Fruit fly (Drosophila melanogaster): ENCODE measurements around the gene slx1.

The slx1 gene

DNA sequence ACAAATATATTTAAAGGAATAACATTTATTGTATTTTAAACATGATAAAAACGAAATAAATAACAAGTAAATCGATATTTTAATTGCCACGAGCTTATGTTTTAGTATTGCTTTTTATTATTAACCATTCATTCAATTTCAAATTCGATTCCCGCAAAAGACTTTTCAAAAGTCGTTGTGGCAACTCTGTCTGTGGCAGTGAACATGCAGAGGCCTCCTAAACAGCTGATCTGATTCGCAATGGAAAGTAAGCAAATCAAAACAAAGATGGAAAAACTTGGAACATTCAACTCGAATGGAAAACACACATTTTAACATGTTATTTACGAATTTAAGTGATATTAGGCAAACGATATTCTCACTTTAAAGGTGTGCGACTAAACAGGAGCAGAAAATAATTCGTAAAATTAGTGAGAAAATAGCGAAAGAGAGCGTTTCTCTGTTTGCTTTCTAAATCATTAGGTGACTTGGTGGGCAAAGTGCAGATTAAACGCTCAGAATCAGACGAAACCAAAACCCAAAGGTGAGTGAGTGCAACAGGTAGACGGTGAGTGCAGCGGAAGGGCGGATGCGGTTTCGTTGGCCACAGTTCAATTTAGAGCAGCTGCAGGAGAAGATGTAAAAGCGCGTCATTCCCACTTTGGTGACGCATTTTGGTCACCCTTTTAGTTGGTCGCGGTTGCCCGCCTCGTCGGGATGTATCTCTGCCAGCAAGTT lies 13.0 kb downstream of the slx1 start, which contains the start of gene spartin (continued):
- TF ChIP-seq CG15514 (GFP tag; optimal IDR thresholded peaks at IDR 0.05) (peak; percentile 68), Nf-YC (tag; optimal IDR thresholded peaks at IDR 0.05) (peak; percentile 14), Fer3 (tag; optimal IDR thresholded peaks at IDR 0.05) (no peak), CG12299 (tag; optimal IDR thresholded peaks at IDR 0.05) (no peak), Dbx (GFP tag; IDR thresholded peaks at IDR 0.05) (no peak), CG32532 (GFP tag; IDR thresholded peaks at IDR 0.05) (peak; percentile 36; the same call in 1 of the 2 replicates), kah (GFP tag; optimal IDR thresholded peaks at IDR 0.05) (no peak), CG34224 (GFP tag; IDR thresholded peaks at IDR 0.05; ENCODE audit: partially characterized antibody) (peak; percentile 65), CG2712 (tag; optimal IDR thresholded peaks at IDR 0.05) (peak; percentile 28), Trl (optimal IDR thresholded peaks at IDR 0.05) (no peak), Trl (GFP tag; optimal IDR thresholded peaks at IDR 0.05) (peak; percentile 32), CG30403 (GFP tag; optimal IDR thresholded peaks at IDR 0.05) (peak; percentile 40), CG16813 (GFP tag; IDR thresholded peaks at IDR 0.05; ENCODE audit: partially characterized antibody) (no peak; the same call in 2 of the 3 replicates), Xbp1 (GFP tag; optimal IDR thresholded peaks at IDR 0.05) (peak; percentile 45), Hr3 (GFP tag; optimal IDR thresholded peaks at IDR 0.05) (peak; percentile 4), wor (GFP tag; IDR thresholded peaks at IDR 0.05) (no peak), CG5245 (GFP tag; optimal IDR thresholded peaks at IDR 0.05) (peak; percentile 11), Dp (GFP tag; optimal IDR thresholded peaks at IDR 0.05) (peak; percentile 78), CG8388 (GFP tag; optimal IDR thresholded peaks at IDR 0.05) (no peak), Chrac-16 (GFP tag; optimal IDR thresholded peaks at IDR 0.05) (peak; percentile 12), cas (GFP tag; IDR thresholded peaks at IDR 0.05) (no peak), CG12155 (GFP tag; optimal IDR thresholded peaks at IDR 0.05) (no peak), BtbVII (GFP tag; optimal IDR thresholded peaks at IDR 0.05) (no peak), CG8290 (GFP tag; optimal IDR thresholded peaks at IDR 0.05) (no peak), CG8290 (tag; optimal IDR thresholded peaks at IDR 0.05) (peak in 1 of 2 experiments; percentile 60), CG33213 (GFP tag; optimal IDR thresholded peaks at IDR 0.05) (peak; percentile 23), gsb-n (tag; optimal IDR thresholded peaks at IDR 0.05) (peak; percentile 38), Drgx (GFP tag; IDR thresholded peaks at IDR 0.05) (no peak), trem (tag; optimal IDR thresholded peaks at IDR 0.05) (peak; percentile 36), CG33557 (GFP tag; optimal IDR thresholded peaks at IDR 0.05) (no peak), z (GFP tag; IDR thresholded peaks at IDR 0.05) (no peak), pita (GFP tag; optimal IDR thresholded peaks at IDR 0.05) (no peak), Atf6 (GFP tag; IDR thresholded peaks at IDR 0.05) (0 out of 2 replicates have a peak, but pooled peaks have one; percentile 35), sens (GFP tag) (peak; percentile 79), HmgZ (tag; optimal IDR thresholded peaks at IDR 0.05) (peak; percentile 28), E2f2 (GFP tag; IDR thresholded peaks at IDR 0.05) (peak; percentile 88), grn (GFP tag; optimal IDR thresholded peaks at IDR 0.05) (no peak), YL-1 (GFP tag; optimal IDR thresholded peaks at IDR 0.05) (peak; percentile 54), grau (tag; optimal IDR thresholded peaks at IDR 0.05) (peak; percentile 23), bbx (GFP tag; IDR thresholded peaks at IDR 0.05; ENCODE audit: partially characterized antibody) (peak; percentile 36; the same call in 1 of the 2 replicates), D19A (tag; optimal IDR thresholded peaks at IDR 0.05) (no peak), HLH54F (GFP tag; optimal IDR thresholded peaks at IDR 0.05) (peak; percentile 25), Stat92E (GFP tag; optimal IDR thresholded peaks at IDR 0.05) (no peak), nom (GFP tag; optimal IDR thresholded peaks at IDR 0.05) (peak; percentile 26), CG11504 (tag; optimal IDR thresholded peaks at IDR 0.05) (no peak), sug (tag; optimal IDR thresholded peaks at IDR 0.05) (peak; percentile 17), CG10431 (GFP tag; optimal IDR thresholded peaks at IDR 0.05) (no peak), HmgD (GFP tag; optimal IDR thresholded peaks at IDR 0.05) (peak; percentile 14), bab2 (GFP tag; optimal IDR thresholded peaks at IDR 0.05) (peak; percentile 29), Hr39 (optimal IDR thresholded peaks at IDR 0.05) (no peak)
